Worm (Caenorhabditis elegans): ENCODE results near the gene nhr-243.

Gene nhr-243

DNA sequence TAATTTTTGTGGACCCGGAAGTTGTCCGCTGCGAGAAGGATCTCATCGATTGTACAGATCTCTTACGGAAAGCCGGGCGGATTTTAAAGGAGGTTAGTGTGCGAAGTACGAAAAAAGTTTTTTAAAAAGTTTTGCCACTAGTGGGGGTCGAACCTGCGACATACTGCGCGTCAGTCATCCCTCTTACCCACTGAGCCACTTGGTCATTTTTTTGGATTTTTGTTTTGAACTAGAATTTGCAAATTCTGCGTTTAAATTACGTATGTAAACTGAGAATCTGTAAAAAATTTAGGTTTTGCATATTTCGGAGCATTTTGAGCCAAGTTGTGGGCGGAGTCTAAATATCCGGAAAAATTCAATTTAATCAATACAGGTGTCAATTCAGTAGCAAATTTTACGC, 51.8 kb downstream of the nhr-243 start:
- TF ChIP-seq ets-5 (GFP tag; IDR thresholded peaks at IDR 0.05) = no peak
- TF ChIP-seq efl-1 (optimal IDR thresholded peaks at IDR 0.05) = no peak
- TF ChIP-seq efl-1 (GFP tag; optimal IDR thresholded peaks at IDR 0.05 in 1 of 2) = peak in 1 of 2 experiments; percentile 42
- TF ChIP-seq unc-130 (tag; optimal IDR thresholded peaks at IDR 0.05) = no peak
- no peak for TF ChIP-seq egl-13 (tag; optimal IDR thresholded peaks at IDR 0.05)
- TF ChIP-seq unc-62 (GFP tag; optimal IDR thresholded peaks at IDR 0.05) = no peak
- no peak for TF ChIP-seq Y116A8C.19 (tag; optimal IDR thresholded peaks at IDR 0.05; ENCODE audit: borderline replicate concordance)
- no peak for TF ChIP-seq nhr-20 (tag; optimal IDR thresholded peaks at IDR 0.05)
- no peak for TF ChIP-seq nhr-90 (tag; optimal IDR thresholded peaks at IDR 0.05; ENCODE audit: poor library complexity)
- no peak for TF ChIP-seq aha-1 (tag; optimal IDR thresholded peaks at IDR 0.05)

DNA sequence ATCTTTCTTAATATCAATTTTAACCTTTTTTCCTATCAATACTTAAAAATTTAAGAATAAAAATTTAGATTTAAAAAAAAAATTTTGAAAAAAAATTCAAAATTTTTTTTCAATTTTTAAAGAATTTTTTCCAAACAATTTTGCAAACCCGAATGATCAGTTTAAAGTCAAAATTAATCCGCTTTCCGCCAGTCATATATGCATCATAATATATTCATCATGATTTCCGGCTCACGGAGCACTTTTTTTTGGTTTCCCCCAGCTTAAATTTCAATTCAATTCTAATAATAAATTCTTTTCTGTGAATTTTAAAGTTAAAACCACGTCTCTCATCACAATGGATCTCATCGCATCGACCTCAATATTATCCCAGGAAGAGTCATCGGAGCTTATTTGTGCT, 53.9 kb downstream of the nhr-243 start, which contains the start of gene nhr-230:
TSS of gene nhr-230 (plus strand) at position 301 of the 400 bp plus-strand sequence.
- TF ChIP-seq fkh-8 (tag; optimal IDR thresholded peaks at IDR 0.05) (peak; percentile 1), sup-37 (GFP tag; optimal IDR thresholded peaks at IDR 0.05) (no peak), egl-27 (tag; optimal IDR thresholded peaks at IDR 0.05) (no peak), elt-2 (tag; optimal IDR thresholded peaks at IDR 0.05) (no peak), fos-1 (tag; optimal IDR thresholded peaks at IDR 0.05) (no peak), nhr-85 (tag) (no peak), elt-3 (tag; optimal IDR thresholded peaks at IDR 0.05) (no peak), nhr-20 (tag; optimal IDR thresholded peaks at IDR 0.05) (no peak), mep-1 (tag; optimal IDR thresholded peaks at IDR 0.05) (no peak), efl-3 (GFP tag; optimal IDR thresholded peaks at IDR 0.05) (no peak), swsn-7 (tag; optimal IDR thresholded peaks at IDR 0.05) (no peak), hpl-2 (GFP tag; optimal IDR thresholded peaks at IDR 0.05) (no peak), dsc-1 (tag; optimal IDR thresholded peaks at IDR 0.05) (peak; percentile 4), aha-1 (tag; optimal IDR thresholded peaks at IDR 0.05) (no peak), mef-2 (tag; optimal IDR thresholded peaks at IDR 0.05) (no peak), blmp-1 (tag; optimal IDR thresholded peaks at IDR 0.05) (no peak), snpc-4 (tag; optimal IDR thresholded peaks at IDR 0.05) (no peak)
